Worm (Caenorhabditis elegans) whole organism, L4 larva: ENCODE measurements around the gene str-4.

ENCODE experiments used
- arid-1 ChIP-seq: fragments of 200-800 bp; sonication (Bioruptor generic); conservative IDR thresholded peaks from 2 replicates; pipeline ENCODE4 v1.3.6; 2022; ENCODE audit warnings: missing genetic modification reagents, missing genetic modification characterization, missing compliant biosample characterization
- ces-1 ChIP-seq: fragments of 150-350 bp; sonication (generic microtip); optimal IDR thresholded peaks from 4 replicates; lab custom pipeline; 2014; ENCODE audit warnings: missing biosample characterization, missing genetic modification reagents, missing genetic modification characterization
- ctbp-1 ChIP-seq: fragments of 200-800 bp; sonication (Bioruptor generic); IDR thresholded peaks from 2 replicates; pipeline ENCODE4 v1.3.6; 2022; ENCODE audit warnings: missing genetic modification reagents, missing genetic modification characterization, missing compliant biosample characterization
- dve-1 ChIP-seq: sonication (generic microtip); optimal IDR thresholded peaks from 2 replicates; lab custom pipeline; 2017; ENCODE audit warnings: antibody characterized with exemption, mild to moderate bottlenecking, missing genetic modification characterization, missing compliant biosample characterization; ENCODE audit not compliant: insufficient read depth
- hmg-1.1 ChIP-seq: fragments of 200-800 bp; sonication (Bioruptor generic); IDR thresholded peaks from 2 replicates; pipeline ENCODE4 v1.3.6; 2022; ENCODE audit warnings: missing genetic modification reagents, missing genetic modification characterization, missing compliant biosample characterization
- lin-13 ChIP-seq: fragments of 150-350 bp; optimal IDR thresholded peaks from 2 replicates; lab custom pipeline; 2014; ENCODE audit warnings: missing biosample characterization, missing genetic modification reagents, missing genetic modification characterization
- nhr-25 ChIP-seq: sonication (generic microtip); optimal IDR thresholded peaks from 2 replicates; lab custom pipeline; 2017; ENCODE audit warnings: missing genetic modification characterization, mild to moderate bottlenecking, missing compliant biosample characterization, antibody characterized with exemption, moderate library complexity, borderline replicate concordance; ENCODE audit not compliant: insufficient read depth
- nhr-77 ChIP-seq: fragments of 150-350 bp; optimal IDR thresholded peaks from 2 replicates; lab custom pipeline; 2014; ENCODE audit warnings: missing biosample characterization, missing genetic modification characterization

DNA sequence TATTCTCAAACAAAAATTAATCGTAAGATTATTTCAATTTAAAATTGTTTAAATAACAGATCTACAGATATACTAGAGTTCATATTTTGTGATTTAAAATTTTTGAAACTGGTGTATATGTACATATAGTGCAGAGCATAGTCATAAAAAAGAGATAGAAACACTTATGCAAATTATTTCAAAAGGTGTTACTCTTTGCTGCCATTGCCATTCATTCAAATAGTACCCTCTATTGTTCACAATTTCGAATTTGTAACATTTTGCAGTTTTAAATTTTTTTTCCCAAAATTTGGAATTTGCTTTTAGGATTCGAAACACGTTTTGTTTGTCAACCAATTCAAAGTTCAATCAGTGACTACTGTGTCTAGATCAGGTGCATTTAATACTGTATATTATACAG lies 20.7 kb upstream of the str-4 start, which contains the start of gene F32H5.4:
- TF ChIP-seq lin-13 (no peak), nhr-77 (tag; lab: Kevin White, UChicago) (no peak), hmg-1.1 (no peak), ctbp-1 (no peak), nhr-25 (tag; lab: Kevin White, UChicago) (no peak), ces-1 (GFP tag; lab: Kevin White, UChicago) (no peak), dve-1 (no peak), arid-1 (GFP tag; lab: Robert Waterston, UW) (no peak)
